Fruit fly (Drosophila melanogaster): ENCODE results near the gene Acn.

- TF ChIP-seq CG5204 (GFP tag; optimal IDR thresholded peaks at IDR 0.05) (no peak), kay (GFP tag; ENCODE audit: borderline replicate concordance) (no peak), cnc (optimal IDR thresholded peaks at IDR 0.05) (no peak), CG11617 (GFP tag; optimal IDR thresholded peaks at IDR 0.05) (no peak), cic (GFP tag; optimal IDR thresholded peaks at IDR 0.05) (no peak), ovo (GFP tag; optimal IDR thresholded peaks at IDR 0.05) (no peak), CG7101 (tag; optimal IDR thresholded peaks at IDR 0.05) (no peak), CG12768 (GFP tag; optimal IDR thresholded peaks at IDR 0.05) (no peak), CG33017 (tag; optimal IDR thresholded peaks at IDR 0.05) (no peak), toe (GFP tag; optimal IDR thresholded peaks at IDR 0.05) (no peak)
Observed at dm6 chr2L:19083320-19083764, 38.2 kb downstream of the Acn start.
